Worm (Caenorhabditis elegans) whole organism, L3 larva: Measurements from ENCODE around the gene C29F5.1.

Source experiments
- aly-2 ChIP-seq: fragments of 150-350 bp; optimal IDR thresholded peaks from 2 replicates; lab custom pipeline; 2014; ENCODE audit warnings: missing biosample characterization, missing genetic modification characterization
- ceh-9 ChIP-seq: sonication (generic microtip); optimal IDR thresholded peaks from 2 replicates; lab custom pipeline; 2018; ENCODE audit warnings: missing biosample characterization, missing genetic modification characterization
- egl-27 ChIP-seq: sonication (generic microtip); optimal IDR thresholded peaks from 4 replicates; lab custom pipeline; 2017; ENCODE audit warnings: missing biosample characterization, missing genetic modification reagents, missing genetic modification characterization
- elt-2 ChIP-seq: sonication (generic microtip); optimal IDR thresholded peaks from 2 replicates; lab custom pipeline; 2016; ENCODE audit warnings: missing genetic modification reagents, mild to moderate bottlenecking, missing genetic modification characterization, missing compliant biosample characterization
- eor-1 ChIP-seq, 2 experiments: fragments of 150-350 bp; optimal IDR thresholded peaks; 2 replicates each; lab custom pipeline; 2014 to 2018; ENCODE audit warnings: missing biosample characterization in 2 of 2, missing genetic modification characterization in 2 of 2
- mdl-1 ChIP-seq: fragments of 150-350 bp; optimal IDR thresholded peaks from 2 replicates; lab custom pipeline; 2014; ENCODE audit warnings: missing biosample characterization, missing genetic modification characterization
- nhr-76 ChIP-seq: fragments of 150-350 bp; sonication (generic microtip); optimal IDR thresholded peaks from 5 replicates; lab custom pipeline; 2014; ENCODE audit warnings: missing biosample characterization, missing genetic modification characterization
- pha-4 ChIP-seq: fragments of 150-350 bp; optimal IDR thresholded peaks from 2 replicates; lab custom pipeline; 2014; ENCODE audit warnings: missing biosample characterization, missing genetic modification reagents, missing genetic modification characterization
- pqm-1 ChIP-seq: fragments of 150-350 bp; optimal IDR thresholded peaks from 2 replicates; lab custom pipeline; 2017; ENCODE audit warnings: missing biosample characterization, missing genetic modification characterization, inconsistent platforms
- unc-62 ChIP-seq: fragments of 150-350 bp; sonication (generic microtip); optimal IDR thresholded peaks from 4 replicates; lab custom pipeline; 2014; ENCODE audit warnings: missing biosample characterization, missing genetic modification reagents, missing genetic modification characterization

DNA sequence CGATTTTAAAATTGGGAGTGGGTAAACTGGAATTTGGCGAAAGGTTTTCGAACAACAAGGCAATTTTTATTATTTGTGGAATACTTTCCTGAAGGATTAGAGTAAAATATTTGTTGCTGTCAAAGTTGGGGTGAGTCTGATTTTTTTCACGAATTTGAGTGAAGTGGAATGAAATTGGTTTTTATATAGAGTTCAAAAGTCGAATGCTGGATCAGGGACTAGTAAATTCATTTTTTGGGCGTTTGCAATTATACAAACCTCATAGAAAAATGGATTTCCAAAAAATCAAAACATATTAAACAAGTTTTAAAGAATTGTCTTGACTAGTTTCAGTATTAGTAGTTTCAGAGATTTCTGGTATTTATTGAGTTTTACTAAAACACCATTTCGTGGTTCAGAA, 36.6 kb downstream of the C29F5.1 start, which contains the start of gene C32D5.7:
- no peak for TF ChIP-seq eor-1 (tag; optimal IDR thresholded peaks at IDR 0.05; lab: Kevin White, UChicago)
- TF ChIP-seq mdl-1, result no peak
- no peak for TF ChIP-seq nhr-76 (tag; lab: Kevin White, UChicago)
- TF ChIP-seq egl-27 (tag; lab: Kevin White, UChicago), result no peak
- TF ChIP-seq pqm-1 (tag; lab: Kevin White, UChicago), result no peak
- TF ChIP-seq ceh-9 (tag; lab: Kevin White, UChicago), result no peak
- no peak for TF ChIP-seq pha-4 (tag; lab: Kevin White, UChicago)
- TF ChIP-seq unc-62 (GFP tag; lab: Kevin White, UChicago), result no peak
- no peak for TF ChIP-seq elt-2 (tag; lab: Kevin White, UChicago)
- TF ChIP-seq aly-2, result no peak
